Fruit fly (Drosophila melanogaster) whole organism, pupa: ENCODE measurements around the gene Smox.
A peak's percentile ranks its signal among the peaks of the same experiment; 100 is the strongest.

Source experiments
- CG10348 ChIP-seq: fragments of 200-800 bp; sonication (Bioruptor generic); IDR thresholded peaks from 2 replicates; pipeline ENCODE4 v1.3.6; 2022; ENCODE audit warnings: missing biosample characterization, missing genetic modification characterization
- CG12605 ChIP-seq: fragments of 200-800 bp; sonication (Bioruptor generic); IDR thresholded peaks from 2 replicates; pipeline ENCODE4 v1.3.6; 2022; ENCODE audit warnings: missing biosample characterization, missing genetic modification characterization
- CG13204 ChIP-seq: fragments of 200-800 bp; sonication (Bioruptor generic); optimal IDR thresholded peaks from 2 replicates; lab custom pipeline; 2018; ENCODE audit warnings: missing biosample characterization, mild to moderate bottlenecking, missing genetic modification characterization, moderate library complexity
- CG14655 ChIP-seq: fragments of 200-800 bp; sonication (Bioruptor generic); optimal IDR thresholded peaks from 3 replicates; lab custom pipeline; 2017; ENCODE audit warnings: mild to moderate bottlenecking, missing biosample characterization, missing genetic modification reagents, missing genetic modification characterization
- CG15710 ChIP-seq: fragments of 200-800 bp; sonication (Bioruptor generic); optimal IDR thresholded peaks from 2 replicates; lab custom pipeline; 2018; ENCODE audit warnings: missing biosample characterization, mild to moderate bottlenecking, missing genetic modification characterization, moderate library complexity
- CG17806 ChIP-seq: fragments of 200-800 bp; sonication (Bioruptor generic); optimal IDR thresholded peaks from 2 replicates; lab custom pipeline; 2018; ENCODE audit warnings: missing biosample characterization, mild to moderate bottlenecking, missing genetic modification characterization, moderate library complexity
- CG32121 ChIP-seq: fragments of 200-800 bp; sonication (Bioruptor generic); IDR thresholded peaks from 2 replicates; pipeline ENCODE4 v1.3.6; 2022; ENCODE audit warnings: missing biosample characterization, missing genetic modification characterization
- CG34367 ChIP-seq: fragments of 200-800 bp; sonication (Bioruptor generic); optimal IDR thresholded peaks from 2 replicates; lab custom pipeline; 2018; ENCODE audit warnings: missing biosample characterization, mild to moderate bottlenecking, missing genetic modification characterization
- CG4496 ChIP-seq: fragments of 200-800 bp; sonication (Bioruptor generic); IDR thresholded peaks from 3 replicates; pipeline ENCODE4 v1.3.6; 2022; ENCODE audit warnings: missing biosample characterization, missing genetic modification characterization
- CG8159 ChIP-seq: fragments of 200-800 bp; sonication (Bioruptor generic); optimal IDR thresholded peaks from 3 replicates; lab custom pipeline; 2018; ENCODE audit warnings: missing biosample characterization, mild to moderate bottlenecking, missing genetic modification characterization, moderate library complexity
- CG8301 ChIP-seq: fragments of 200-800 bp; sonication (Bioruptor generic); optimal IDR thresholded peaks from 2 replicates; lab custom pipeline; 2018; ENCODE audit warnings: missing biosample characterization, mild to moderate bottlenecking, missing genetic modification characterization
- CG9948 ChIP-seq: fragments of 200-800 bp; sonication (Bioruptor generic); optimal IDR thresholded peaks from 2 replicates; lab custom pipeline; 2018; ENCODE audit warnings: missing biosample characterization, mild to moderate bottlenecking, missing genetic modification characterization, moderate library complexity
- D1 ChIP-seq: fragments of 200-800 bp; sonication (Bioruptor generic); optimal IDR thresholded peaks from 2 replicates; lab custom pipeline; 2018; ENCODE audit warnings: missing biosample characterization, mild to moderate bottlenecking, missing genetic modification characterization, moderate library complexity
- EcR ChIP-seq: fragments of 200-800 bp; sonication (Bioruptor generic); optimal IDR thresholded peaks from 3 replicates; lab custom pipeline; 2019; ENCODE audit warnings: missing biosample characterization, missing genetic modification characterization, mild to moderate bottlenecking, moderate library complexity, missing genetic modification reagents
- Ets98B ChIP-seq: fragments of 200-800 bp; sonication (Bioruptor generic); IDR thresholded peaks from 2 replicates; pipeline ENCODE4 v1.3.6; 2022; ENCODE audit warnings: missing biosample characterization, missing genetic modification characterization
- Pif1A ChIP-seq: fragments of 200-800 bp; sonication (Bioruptor generic); optimal IDR thresholded peaks from 3 replicates; lab custom pipeline; 2016; ENCODE audit warnings: missing biosample characterization, missing genetic modification characterization
- Pif1B ChIP-seq: fragments of 200-800 bp; sonication (Bioruptor generic); optimal IDR thresholded peaks from 3 replicates; lab custom pipeline; 2016; ENCODE audit warnings: missing biosample characterization, missing genetic modification characterization
- Snoo ChIP-seq: fragments of 200-800 bp; sonication (Bioruptor generic); optimal IDR thresholded peaks from 3 replicates; lab custom pipeline; 2017; ENCODE audit warnings: missing biosample characterization, mild to moderate bottlenecking, missing genetic modification characterization, inconsistent platforms
- fd96Ca ChIP-seq: fragments of 200-800 bp; sonication (Bioruptor generic); IDR thresholded peaks from 3 replicates; pipeline ENCODE4 v1.3.6; 2022; ENCODE audit warnings: missing biosample characterization, missing genetic modification characterization
- gl ChIP-seq: fragments of 200-800 bp; sonication (Bioruptor generic); optimal IDR thresholded peaks from 2 replicates; lab custom pipeline; 2018; ENCODE audit warnings: missing biosample characterization, mild to moderate bottlenecking, missing genetic modification characterization
- rn ChIP-seq: fragments of 200-800 bp; sonication (Bioruptor generic); IDR thresholded peaks from 2 replicates; pipeline ENCODE4 v1.3.6; 2022; ENCODE audit warnings: missing biosample characterization, missing genetic modification characterization

Gene Smox

DNA sequence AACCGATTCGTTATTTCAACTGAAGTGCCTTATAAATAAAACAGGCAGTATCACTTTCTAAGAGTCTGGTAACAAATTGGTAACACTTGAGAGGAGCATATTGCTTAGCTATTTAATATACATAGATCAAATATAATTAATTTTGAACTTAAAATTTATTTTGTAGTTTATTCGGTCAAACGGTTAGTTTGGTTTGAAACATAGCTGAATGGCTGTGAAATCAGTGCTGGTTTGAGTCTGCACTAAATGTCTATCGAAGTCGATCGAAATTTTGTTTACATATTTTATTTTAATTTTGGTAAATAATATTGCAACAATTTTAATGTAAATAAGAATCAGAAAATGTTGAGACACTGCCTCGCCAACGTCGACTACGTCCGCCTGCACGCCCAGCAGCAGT, 6.5 kb upstream of the Smox start, which contains the start of gene CG10959:
Gene CG10959 (plus strand): TSS at position 228 of the 400 bp plus-strand sequence.
- TF ChIP-seq CG13204 (GFP tag; lab: Kevin White, UChicago) (no peak), CG17806 (tag; lab: Kevin White, UChicago) (no peak), Snoo (tag; lab: Kevin White, UChicago) (no peak), CG4496 (GFP tag; lab: Robert Waterston, UW) (no peak), CG12605 (GFP tag; lab: Robert Waterston, UW) (no peak), CG15710 (tag; lab: Kevin White, UChicago) (no peak), fd96Ca (no peak)

DNA sequence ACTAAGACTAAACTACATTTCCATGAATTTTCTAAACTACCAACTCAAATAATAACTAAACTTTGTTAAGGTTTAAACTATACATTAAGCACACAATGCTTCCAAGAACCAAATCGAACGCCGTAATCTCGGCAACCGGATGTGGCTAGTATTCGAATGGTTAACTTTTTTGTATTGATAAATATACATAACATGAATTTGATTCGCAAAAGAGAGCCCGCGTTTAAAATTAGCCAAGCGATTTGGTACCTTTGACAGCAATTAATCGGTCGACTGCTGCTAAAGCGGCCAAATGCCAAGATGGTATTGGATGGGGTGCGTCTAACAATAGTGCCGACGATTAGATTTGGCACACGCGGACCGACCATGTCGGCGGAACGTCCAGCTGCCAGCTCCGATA, 5.6 kb upstream of the Smox start, which contains the start of gene CG15336:
Gene CG15336 (plus strand): TSS at position 301 of the 400 bp plus-strand sequence.
- no peak for TF ChIP-seq rn (GFP tag; lab: Robert Waterston, UW)
- TF ChIP-seq CG13204 (GFP tag; lab: Kevin White, UChicago), result no peak
- no peak for TF ChIP-seq fd96Ca
- no peak for TF ChIP-seq CG9948 (tag; lab: Kevin White, UChicago)
- no peak for TF ChIP-seq Ets98B (GFP tag; lab: Robert Waterston, UW)
- no peak for TF ChIP-seq CG17806 (tag; lab: Kevin White, UChicago)
- no peak for TF ChIP-seq Pif1A (GFP tag; lab: Kevin White, UChicago)
- no peak for TF ChIP-seq CG10348

DNA sequence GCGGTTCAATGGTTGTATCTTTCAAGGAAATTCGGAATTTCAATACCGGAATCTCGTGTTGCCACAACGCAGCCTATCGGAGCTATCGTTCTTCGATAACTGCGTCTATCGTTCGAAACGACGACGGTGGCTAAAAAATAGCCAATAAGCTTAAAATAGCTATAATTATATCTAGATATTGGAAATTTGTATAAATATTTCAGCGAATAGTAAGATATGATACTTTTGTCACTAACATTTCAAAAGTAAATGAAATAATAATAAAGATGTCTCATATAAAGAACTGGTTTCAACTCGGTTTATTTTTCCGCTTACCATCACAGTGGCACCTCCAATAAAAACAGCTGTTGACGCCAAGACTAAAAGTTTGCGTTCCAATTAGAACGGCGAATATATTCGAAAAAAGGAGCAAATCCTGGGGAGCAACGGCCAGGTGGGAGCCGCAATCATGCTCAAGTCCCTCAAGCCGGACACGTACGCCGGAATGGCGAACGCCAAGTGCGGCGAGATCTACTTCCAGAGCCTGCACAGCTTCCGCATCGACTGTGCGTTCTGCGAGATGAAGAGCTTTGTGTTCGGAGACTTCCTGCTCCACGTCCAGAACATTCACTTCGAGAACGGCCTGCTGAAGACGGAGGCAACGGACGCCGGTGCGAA, 3.5 kb upstream of the Smox start, which contains the start of the genes alpha-PheRS and CG2129:
Gene alpha-PheRS (minus strand): TSS at position 102 of the 657 bp plus-strand sequence.
Gene CG2129 (plus strand): TSS at position 339 of the 657 bp plus-strand sequence.
- TF ChIP-seq EcR (GFP tag; lab: Kevin White, UChicago) (no peak), D1 (tag; lab: Kevin White, UChicago) (no peak), CG14655 (GFP tag; lab: Kevin White, UChicago) (no peak), gl (tag; lab: Kevin White, UChicago) (no peak), CG13204 (GFP tag; lab: Kevin White, UChicago) (no peak), Pif1B (GFP tag; lab: Kevin White, UChicago) (no peak), CG8301 (no peak), Snoo (tag; lab: Kevin White, UChicago) (no peak), CG8159 (tag; lab: Kevin White, UChicago) (peak; percentile 17), CG34367 (no peak), CG4496 (GFP tag; lab: Robert Waterston, UW) (no peak), CG15710 (tag; lab: Kevin White, UChicago) (peak; percentile 29), CG12605 (GFP tag; lab: Robert Waterston, UW) (no peak), CG17806 (tag; lab: Kevin White, UChicago) (peak; percentile 2), fd96Ca (no peak), Ets98B (GFP tag; lab: Robert Waterston, UW) (no peak), CG32121 (GFP tag; lab: Robert Waterston, UW) (0 out of 2 replicates have a peak, but pooled peaks have one; percentile 14), Pif1A (GFP tag; lab: Kevin White, UChicago) (no peak), CG9948 (tag; lab: Kevin White, UChicago) (peak; percentile 6), rn (GFP tag; lab: Robert Waterston, UW) (no peak), CG10348 (no peak)

DNA sequence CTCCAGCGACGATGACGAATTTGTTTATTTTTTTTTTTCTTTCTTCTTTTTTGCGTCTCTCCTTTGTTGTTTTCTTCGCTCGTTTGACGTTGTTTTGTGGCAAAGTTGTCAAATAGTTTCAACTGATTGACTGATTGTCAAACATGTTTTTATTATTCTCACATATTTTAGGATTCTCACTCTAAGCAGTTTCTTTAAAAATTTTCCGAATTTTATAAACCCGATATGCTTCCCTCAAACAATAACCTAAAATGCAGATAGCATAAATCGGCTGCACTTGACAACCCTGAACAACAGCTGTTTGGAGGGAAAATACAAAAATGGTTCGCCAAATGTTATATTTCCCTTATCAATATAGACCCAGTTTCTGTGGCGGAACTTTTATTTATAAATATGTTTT, 1.5 kb upstream of the Smox start, which contains the start of gene CG17982:
Gene CG17982 (minus strand): TSS at position 299 of the 400 bp plus-strand sequence.
- TF ChIP-seq CG4496 (GFP tag; lab: Robert Waterston, UW) (peak; percentile 93), gl (tag; lab: Kevin White, UChicago) (peak; percentile 75), Ets98B (GFP tag; lab: Robert Waterston, UW) (peak; percentile 87), Pif1A (GFP tag; lab: Kevin White, UChicago) (peak; percentile 94), EcR (GFP tag; lab: Kevin White, UChicago) (no peak), CG8159 (tag; lab: Kevin White, UChicago) (peak; percentile 88), CG15710 (tag; lab: Kevin White, UChicago) (peak; percentile 87), fd96Ca (peak; percentile 87), Pif1B (GFP tag; lab: Kevin White, UChicago) (peak; percentile 93), CG10348 (peak; percentile 18; the same call in 1 of the 2 replicates), CG32121 (GFP tag; lab: Robert Waterston, UW) (peak; percentile 85), rn (GFP tag; lab: Robert Waterston, UW) (peak; percentile 60), CG13204 (GFP tag; lab: Kevin White, UChicago) (no peak), D1 (tag; lab: Kevin White, UChicago) (no peak), CG17806 (tag; lab: Kevin White, UChicago) (peak; percentile 89), Snoo (tag; lab: Kevin White, UChicago) (peak; percentile 87), CG34367 (peak; percentile 86), CG8301 (peak; percentile 83), CG14655 (GFP tag; lab: Kevin White, UChicago) (no peak), CG12605 (GFP tag; lab: Robert Waterston, UW) (peak; percentile 66), CG9948 (tag; lab: Kevin White, UChicago) (peak; percentile 81)

DNA sequence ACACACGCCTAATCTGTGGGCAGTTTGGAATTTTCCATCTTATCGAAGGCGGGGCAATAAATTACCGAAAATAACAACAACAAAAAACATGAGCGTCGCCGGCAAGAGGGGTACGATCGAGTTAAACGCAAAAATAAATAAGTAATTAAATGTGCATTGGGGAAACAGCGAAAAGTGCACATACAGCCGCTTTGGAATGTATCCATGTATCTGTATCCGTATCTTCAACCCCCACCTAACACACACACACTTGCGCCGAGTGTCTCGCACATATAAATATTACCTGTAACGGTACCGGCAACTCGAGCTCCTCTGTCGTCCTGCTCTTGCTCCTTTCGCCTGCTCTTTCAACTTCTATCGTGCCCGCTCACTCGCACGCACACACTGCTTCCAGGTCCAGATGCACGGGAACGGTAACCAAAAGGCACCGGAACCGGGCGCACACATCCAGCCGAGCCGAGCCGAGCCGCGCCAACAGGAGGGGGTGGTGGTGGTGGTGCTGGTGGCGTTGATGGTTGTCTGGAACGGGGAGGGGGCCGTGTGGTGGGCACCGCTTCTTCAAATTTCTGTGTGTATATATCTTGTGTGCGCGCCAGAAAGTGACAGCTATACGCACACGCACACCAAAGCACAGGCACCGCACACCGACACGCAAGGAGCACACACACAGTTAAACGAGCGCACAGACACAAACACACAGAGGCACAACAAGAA, 569 bp downstream of the Smox start:
- TF ChIP-seq CG14655 (GFP tag; lab: Kevin White, UChicago), result no peak
- TF ChIP-seq CG17806 (tag; lab: Kevin White, UChicago), result no peak
- peak; percentile 12 for TF ChIP-seq CG8301
- TF ChIP-seq CG34367, result no peak
- peak; percentile 4 for TF ChIP-seq CG15710 (tag; lab: Kevin White, UChicago)
- no peak for TF ChIP-seq Snoo (tag; lab: Kevin White, UChicago)
- TF ChIP-seq Ets98B (GFP tag; lab: Robert Waterston, UW), result peak; percentile 51; the same call in 1 of the 2 replicates
- no peak for TF ChIP-seq D1 (tag; lab: Kevin White, UChicago)
- peak; percentile 17 for TF ChIP-seq CG8159 (tag; lab: Kevin White, UChicago)
- peak; percentile 16 for TF ChIP-seq Pif1A (GFP tag; lab: Kevin White, UChicago)
- peak; percentile 54 for TF ChIP-seq CG12605 (GFP tag; lab: Robert Waterston, UW)
- peak; percentile 5; the same call in 1 of the 3 replicates for TF ChIP-seq fd96Ca
- no peak for TF ChIP-seq rn (GFP tag; lab: Robert Waterston, UW)
- TF ChIP-seq Pif1B (GFP tag; lab: Kevin White, UChicago), result no peak
- no peak for TF ChIP-seq gl (tag; lab: Kevin White, UChicago)
- no peak for TF ChIP-seq CG9948 (tag; lab: Kevin White, UChicago)
- peak; percentile 66 for TF ChIP-seq CG32121 (GFP tag; lab: Robert Waterston, UW)
- peak; percentile 93 for TF ChIP-seq CG4496 (GFP tag; lab: Robert Waterston, UW)
- peak; percentile 94 for TF ChIP-seq CG13204 (GFP tag; lab: Kevin White, UChicago)
- peak; percentile 40 for TF ChIP-seq EcR (GFP tag; lab: Kevin White, UChicago)
- TF ChIP-seq CG10348, result 0 out of 2 replicates have a peak, but pooled peaks have one; percentile 20
